Fruit fly (Drosophila melanogaster) whole organism, embryonic: ENCODE results near the gene CG6432.

Source experiments
- CG10431 ChIP-seq: fragments of 200-800 bp; sonication (Bioruptor generic); optimal IDR thresholded peaks from 3 replicates; lab custom pipeline; 2018; ENCODE audit warnings: missing biosample characterization, mild to moderate bottlenecking, missing genetic modification characterization
- CG10543 ChIP-seq: fragments of 200-800 bp; sonication (Bioruptor generic); optimal IDR thresholded peaks from 3 replicates; lab custom pipeline; 2017; ENCODE audit warnings: missing biosample characterization, mild to moderate bottlenecking, missing genetic modification characterization, moderate library complexity
- CG12236 ChIP-seq: fragments of 200-800 bp; sonication (Bioruptor generic); optimal IDR thresholded peaks from 2 replicates; lab custom pipeline; 2016; ENCODE audit warnings: missing biosample characterization, missing genetic modification characterization
- CG12744 ChIP-seq: fragments of 200-800 bp; sonication (Bioruptor generic); optimal IDR thresholded peaks from 2 replicates; lab custom pipeline; 2016; ENCODE audit warnings: missing biosample characterization, missing genetic modification characterization
- CG12769 ChIP-seq: fragments of 200-800 bp; sonication (Bioruptor generic); optimal IDR thresholded peaks from 2 replicates; lab custom pipeline; 2019; ENCODE audit warnings: missing biosample characterization, mild to moderate bottlenecking, missing genetic modification characterization, moderate library complexity
- CG14667 ChIP-seq: fragments of 200-800 bp; sonication (Bioruptor generic); IDR thresholded peaks from 2 replicates; pipeline ENCODE4 v1.3.6; 2022; ENCODE audit warnings: missing biosample characterization, missing genetic modification characterization
- CG14860 ChIP-seq: fragments of 200-800 bp; sonication (Bioruptor generic); IDR thresholded peaks from 3 replicates; pipeline ENCODE4 v1.3.6; 2022; ENCODE audit warnings: missing biosample characterization, missing genetic modification characterization; ENCODE audit not compliant: partially characterized antibody
- CG17385 ChIP-seq: fragments of 200-800 bp; sonication (Bioruptor generic); optimal IDR thresholded peaks from 3 replicates; lab custom pipeline; 2018; ENCODE audit warnings: missing biosample characterization, mild to moderate bottlenecking, missing genetic modification characterization
- CG18011 ChIP-seq: fragments of 200-800 bp; sonication (Bioruptor generic); optimal IDR thresholded peaks from 2 replicates; lab custom pipeline; 2017; ENCODE audit warnings: missing biosample characterization, missing genetic modification characterization, mild to moderate bottlenecking, moderate library complexity, missing genotype
- CG2678 ChIP-seq: fragments of 200-800 bp; sonication (Bioruptor generic); optimal IDR thresholded peaks from 3 replicates; lab custom pipeline; 2019; ENCODE audit warnings: missing biosample characterization, mild to moderate bottlenecking, missing genetic modification characterization, moderate library complexity
- CG2889 ChIP-seq: fragments of 200-800 bp; sonication (Bioruptor generic); IDR thresholded peaks from 3 replicates; pipeline ENCODE4 v1.3.6; 2022; ENCODE audit warnings: missing biosample characterization, missing genetic modification characterization
- CG34224 ChIP-seq: fragments of 200-800 bp; sonication (Bioruptor generic); IDR thresholded peaks from 3 replicates; pipeline ENCODE4 v1.3.6; 2022; ENCODE audit warnings: missing biosample characterization, missing genetic modification characterization; ENCODE audit not compliant: partially characterized antibody
- CG34422 ChIP-seq: fragments of 200-800 bp; sonication (Bioruptor generic); IDR thresholded peaks from 3 replicates; pipeline ENCODE4 v1.3.6; 2022; ENCODE audit warnings: missing biosample characterization, missing genetic modification characterization
- CG4617 ChIP-seq: fragments of 200-800 bp; sonication (Bioruptor generic); optimal IDR thresholded peaks from 3 replicates; lab custom pipeline; 2016; ENCODE audit warnings: missing biosample characterization, missing genetic modification characterization, borderline replicate concordance
- Dad ChIP-seq: fragments of 200-800 bp; sonication (Bioruptor generic); optimal IDR thresholded peaks from 3 replicates; lab custom pipeline; 2016; ENCODE audit warnings: missing biosample characterization, missing genetic modification characterization
- Dbx ChIP-seq: fragments of 200-800 bp; sonication (Bioruptor generic); IDR thresholded peaks from 3 replicates; pipeline ENCODE4 v1.3.6; 2022; ENCODE audit warnings: missing biosample characterization, missing genetic modification characterization
- Dll ChIP-seq: fragments of 200-800 bp; sonication (Bioruptor generic); IDR thresholded peaks from 4 replicates; pipeline ENCODE4 v1.3.6; 2022; ENCODE audit warnings: missing biosample characterization, missing genetic modification characterization; ENCODE audit not compliant: partially characterized antibody
- Doc3 ChIP-seq: fragments of 200-800 bp; sonication (Bioruptor generic); IDR thresholded peaks from 3 replicates; pipeline ENCODE4 v1.3.6; 2022; ENCODE audit warnings: missing biosample characterization, missing genetic modification characterization; ENCODE audit not compliant: partially characterized antibody
- Drgx ChIP-seq: fragments of 200-800 bp; sonication (Bioruptor generic); IDR thresholded peaks from 2 replicates; pipeline ENCODE4 v1.3.6; 2022; ENCODE audit warnings: missing biosample characterization, missing genetic modification characterization
- Hand ChIP-seq: fragments of 200-800 bp; sonication (Bioruptor generic); optimal IDR thresholded peaks from 2 replicates; lab custom pipeline; 2017; ENCODE audit warnings: mild to moderate bottlenecking, missing biosample characterization, missing genetic modification reagents, missing genetic modification characterization
- Hmx ChIP-seq: fragments of 200-800 bp; sonication (Bioruptor generic); optimal IDR thresholded peaks from 2 replicates; lab custom pipeline; 2016; ENCODE audit warnings: missing biosample characterization, missing genetic modification characterization
- Hr78 ChIP-seq, 2 experiments: fragments of 200-800 bp in 1 of 2; fragments of >200 bp in 1 of 2; sonication (Bioruptor generic) in 1 of 2; optimal IDR thresholded peaks; 2 replicates each; lab custom pipeline; 2017 to 2019; ENCODE audit warnings: missing biosample characterization in 2 of 2, missing genetic modification characterization in 2 of 2, mild to moderate bottlenecking in 1 of 2, moderate library complexity in 1 of 2
- MBD-R2 ChIP-seq: fragments of 200-800 bp; sonication (Bioruptor generic); IDR thresholded peaks from 2 replicates; pipeline ENCODE4 v1.3.6; 2022; ENCODE audit warnings: missing biosample characterization, missing genetic modification characterization
- MESR4 ChIP-seq: fragments of 200-800 bp; sonication (Bioruptor generic); optimal IDR thresholded peaks from 2 replicates; lab custom pipeline; 2018; ENCODE audit warnings: missing biosample characterization, mild to moderate bottlenecking, missing genetic modification characterization, moderate library complexity
- Med ChIP-seq: fragments of 200-800 bp; sonication (Bioruptor generic); peaks from one replicate; lab custom pipeline; 2016; ENCODE audit warnings: missing biosample characterization, missing genetic modification characterization, mild to moderate bottlenecking, inconsistent platforms, moderate library complexity
- Nf-YB ChIP-seq: fragments of 200-800 bp; sonication (Bioruptor generic); optimal IDR thresholded peaks from 3 replicates; lab custom pipeline; 2019; ENCODE audit warnings: missing biosample characterization, mild to moderate bottlenecking, missing genetic modification characterization, moderate library complexity
- Nf-YC ChIP-seq: fragments of 200-800 bp; optimal IDR thresholded peaks from 3 replicates; lab custom pipeline; 2019; ENCODE audit warnings: missing biosample characterization, mild to moderate bottlenecking, missing genetic modification characterization, moderate library complexity
- Oaz ChIP-seq: fragments of 200-800 bp; sonication (Bioruptor generic); IDR thresholded peaks from 2 replicates; pipeline ENCODE4 v1.3.6; 2022; ENCODE audit warnings: missing biosample characterization, missing genetic modification characterization
- Ptx1 ChIP-seq: fragments of 200-800 bp; sonication (Bioruptor generic); IDR thresholded peaks from 2 replicates; pipeline ENCODE4 v1.3.6; 2022; ENCODE audit warnings: missing biosample characterization, missing genetic modification characterization
- Ravus ChIP-seq: fragments of 200-800 bp; sonication (Bioruptor generic); IDR thresholded peaks from 2 replicates; pipeline ENCODE4 v1.3.6; 2022; ENCODE audit warnings: missing biosample characterization, missing genetic modification characterization
- Xrp1 ChIP-seq: fragments of 200-800 bp; sonication (Bioruptor generic); IDR thresholded peaks from 2 replicates; pipeline ENCODE4 v1.3.6; 2022; ENCODE audit warnings: missing biosample characterization, missing genetic modification characterization
- chinmo ChIP-seq: fragments of 200-800 bp; sonication (Bioruptor generic); IDR thresholded peaks from 4 replicates; pipeline ENCODE4 v1.3.6; 2022; ENCODE audit warnings: missing biosample characterization, missing genetic modification characterization; ENCODE audit not compliant: partially characterized antibody
- crol ChIP-seq: fragments of 200-800 bp; sonication (Bioruptor generic); IDR thresholded peaks from 2 replicates; pipeline ENCODE4 v1.3.6; 2022; ENCODE audit warnings: missing biosample characterization, missing genetic modification characterization
- dmrt11E ChIP-seq: fragments of 200-800 bp; sonication (Bioruptor generic); optimal IDR thresholded peaks from 3 replicates; lab custom pipeline; 2018; ENCODE audit warnings: missing biosample characterization, mild to moderate bottlenecking, missing genetic modification characterization, moderate library complexity
- fd102C ChIP-seq: fragments of 200-800 bp; sonication (Bioruptor generic); optimal IDR thresholded peaks from 2 replicates; lab custom pipeline; 2018; ENCODE audit warnings: missing biosample characterization, mild to moderate bottlenecking, missing genetic modification characterization, moderate library complexity
- hbn ChIP-seq: fragments of 200-800 bp; sonication (Bioruptor generic); IDR thresholded peaks from 2 replicates; pipeline ENCODE4 v1.3.6; 2022; ENCODE audit warnings: missing biosample characterization, missing genetic modification characterization; ENCODE audit not compliant: partially characterized antibody
- knrl ChIP-seq: fragments of 200-800 bp; sonication (Bioruptor generic); IDR thresholded peaks from 3 replicates; pipeline ENCODE4 v1.3.6; 2022; ENCODE audit warnings: missing biosample characterization, missing genetic modification characterization; ENCODE audit not compliant: partially characterized antibody
- mam ChIP-seq: fragments of 200-800 bp; sonication (Bioruptor generic); optimal IDR thresholded peaks from 3 replicates; lab custom pipeline; 2016; ENCODE audit warnings: missing biosample characterization, missing genetic modification characterization
- nerfin-2 ChIP-seq: fragments of 200-800 bp; sonication (Bioruptor generic); IDR thresholded peaks from 2 replicates; pipeline ENCODE4 v1.3.6; 2022; ENCODE audit warnings: missing biosample characterization, missing genetic modification characterization; ENCODE audit not compliant: partially characterized antibody
- peb ChIP-seq: fragments of 200-800 bp; sonication (Bioruptor generic); IDR thresholded peaks from 2 replicates; pipeline ENCODE4 v1.3.6; 2022; ENCODE audit warnings: missing biosample characterization, missing genetic modification characterization
- rib ChIP-seq: fragments of 200-800 bp; sonication (Bioruptor generic); IDR thresholded peaks from 2 replicates; pipeline ENCODE4 v1.3.6; 2022; ENCODE audit warnings: missing biosample characterization, missing genetic modification characterization
- sug ChIP-seq: fragments of 200-800 bp; optimal IDR thresholded peaks from 2 replicates; lab custom pipeline; 2019; ENCODE audit warnings: missing biosample characterization, mild to moderate bottlenecking, missing genetic modification characterization, moderate library complexity
- tin ChIP-seq: fragments of 200-800 bp; sonication (Bioruptor generic); optimal IDR thresholded peaks from 3 replicates; lab custom pipeline; 2016; ENCODE audit warnings: missing biosample characterization, missing genetic modification characterization
- unc-4 ChIP-seq: fragments of 200-800 bp; sonication (Bioruptor generic); IDR thresholded peaks from 2 replicates; pipeline ENCODE4 v1.3.6; 2022; ENCODE audit warnings: missing biosample characterization, missing genetic modification characterization; ENCODE audit not compliant: partially characterized antibody
- zfh2 ChIP-seq: fragments of 200-800 bp; sonication (Bioruptor generic); optimal IDR thresholded peaks from 2 replicates; lab custom pipeline; 2016; ENCODE audit warnings: missing biosample characterization, missing genetic modification characterization

Gene CG6432

DNA sequence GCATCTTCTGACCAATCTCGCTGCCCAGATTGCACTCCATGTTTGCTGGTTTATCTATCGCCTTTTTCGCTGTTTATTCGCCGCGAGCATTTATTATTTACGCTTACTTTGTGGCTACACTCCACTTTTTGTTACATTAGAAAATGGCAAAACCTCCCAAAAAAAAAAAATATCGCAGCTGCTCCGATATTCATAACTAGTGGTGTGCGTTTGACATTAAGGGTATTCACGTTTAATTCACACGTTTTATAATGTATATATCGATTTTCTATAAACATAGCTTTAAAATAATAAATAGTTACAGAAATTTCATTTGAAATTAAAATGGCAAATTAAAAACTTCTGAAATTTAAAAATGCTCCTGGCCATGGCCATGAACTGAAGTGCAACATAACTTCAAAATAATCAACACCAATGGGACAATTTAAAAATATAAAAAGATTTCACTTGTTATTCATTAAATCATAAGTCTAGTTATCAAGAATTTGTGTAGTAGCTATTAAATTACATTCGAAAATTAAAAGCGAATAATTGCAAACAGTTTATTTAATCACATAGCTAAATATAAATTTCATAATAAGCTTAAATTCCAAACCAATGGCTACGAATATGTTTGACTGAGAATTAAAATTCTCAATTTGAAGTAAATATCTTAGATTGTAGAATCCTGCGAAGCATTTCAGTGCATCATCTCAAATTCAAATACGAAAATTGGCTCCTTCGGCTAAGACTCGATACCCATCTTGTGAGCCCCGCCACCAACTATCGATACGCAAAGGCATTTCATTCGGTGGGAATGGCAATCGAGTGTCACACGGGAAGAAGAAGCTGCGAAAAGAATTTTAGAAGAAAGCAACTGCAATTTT is 18.3 kb upstream of the CG6432 start, which contains the start of the genes Nab2 and BRWD3 (continued):
- TF ChIP-seq nerfin-2 (GFP tag; lab: Robert Waterston, UW): peak; percentile 48
- TF ChIP-seq CG10543 (GFP tag; lab: Kevin White, UChicago): peak; percentile 38
- no peak for TF ChIP-seq fd102C (GFP tag; lab: Kevin White, UChicago)
- peak; percentile 69 for TF ChIP-seq Med (GFP tag; lab: Kevin White, UChicago)
- no peak for TF ChIP-seq CG14667
- TF ChIP-seq CG12236: no peak
- TF ChIP-seq Dad: no peak
- TF ChIP-seq Dbx (GFP tag; lab: Robert Waterston, UW): peak; percentile 19; the same call in 1 of the 3 replicates
- peak; percentile 7 for TF ChIP-seq CG12744 (GFP tag; lab: Kevin White, UChicago)
- no peak for TF ChIP-seq Nf-YC (tag; lab: Kevin White, UChicago)
- no peak for TF ChIP-seq CG18011
- peak; percentile 61; the same call in 2 of the 3 replicates for TF ChIP-seq knrl (GFP tag; lab: Robert Waterston, UW)
- peak; percentile 17 for TF ChIP-seq mam (GFP tag; lab: Kevin White, UChicago)

dm6 chr3R:24319083-24319381 is 17.7 kb upstream of the CG6432 start:
- TF ChIP-seq chinmo (GFP tag; lab: Robert Waterston, UW): peak; percentile 81; the same call in 1 of the 4 replicates
- no peak for TF ChIP-seq tin
- TF ChIP-seq rib: 0 out of 2 replicates have a peak, but pooled peaks have one; percentile 31
- peak; percentile 48 for TF ChIP-seq Drgx (GFP tag; lab: Robert Waterston, UW)
- no peak for TF ChIP-seq Hmx
- peak; percentile 51 for TF ChIP-seq CG17385 (GFP tag; lab: Kevin White, UChicago)
- TF ChIP-seq peb (GFP tag; lab: Robert Waterston, UW): no peak
- TF ChIP-seq MESR4 (GFP tag; lab: Kevin White, UChicago): peak; percentile 59
- 0 out of 2 replicates have a peak, but pooled peaks have one; percentile 10 for TF ChIP-seq hbn (GFP tag; lab: Robert Waterston, UW)
- TF ChIP-seq Dll (GFP tag; lab: Robert Waterston, UW): peak; percentile 17; the same call in 2 of the 4 replicates
- no peak for TF ChIP-seq Ravus (GFP tag; lab: Robert Waterston, UW)
- 0 out of 3 replicates have a peak, but pooled peaks have one; percentile 30 for TF ChIP-seq CG14860 (GFP tag; lab: Robert Waterston, UW)
- TF ChIP-seq CG10431: no peak
- TF ChIP-seq unc-4 (GFP tag; lab: Robert Waterston, UW): 0 out of 2 replicates have a peak, but pooled peaks have one; percentile 10
- no peak for TF ChIP-seq zfh2 (GFP tag; lab: Kevin White, UChicago)
- TF ChIP-seq CG12769 (tag; lab: Kevin White, UChicago): no peak
- peak; percentile 52 for TF ChIP-seq CG4617 (GFP tag; lab: Kevin White, UChicago)
- no peak for TF ChIP-seq Nf-YB (GFP tag; lab: Kevin White, UChicago)
- TF ChIP-seq CG34224 (GFP tag; lab: Robert Waterston, UW): peak; percentile 9; the same call in 2 of the 3 replicates
- no peak for TF ChIP-seq Xrp1 (GFP tag; lab: Robert Waterston, UW)
- no peak for TF ChIP-seq CG2678 (tag; lab: Kevin White, UChicago)
- no peak for TF ChIP-seq CG2889
- TF ChIP-seq Ptx1: no peak
- TF ChIP-seq Oaz: no peak
- TF ChIP-seq sug (tag; lab: Kevin White, UChicago): no peak
- 0 out of 3 replicates have a peak, but pooled peaks have one; percentile 43 for TF ChIP-seq Doc3 (GFP tag; lab: Robert Waterston, UW)
- TF ChIP-seq dmrt11E (tag; lab: Kevin White, UChicago): no peak
- peak; percentile 55 for TF ChIP-seq MBD-R2 (GFP tag; lab: Robert Waterston, UW)
- no peak for TF ChIP-seq Hr78 (GFP tag; optimal IDR thresholded peaks at IDR 0.05; lab: Kevin White, UChicago)
- 0 out of 3 replicates have a peak, but pooled peaks have one; percentile 5 for TF ChIP-seq CG34422 (GFP tag; lab: Robert Waterston, UW)
- TF ChIP-seq Hand (GFP tag; lab: Kevin White, UChicago): no peak
- no peak for TF ChIP-seq crol (GFP tag; lab: Robert Waterston, UW)
